Worm (Caenorhabditis elegans): ENCODE data around the gene Y37H2A.14.

The Y37H2A.14 gene

DNA sequence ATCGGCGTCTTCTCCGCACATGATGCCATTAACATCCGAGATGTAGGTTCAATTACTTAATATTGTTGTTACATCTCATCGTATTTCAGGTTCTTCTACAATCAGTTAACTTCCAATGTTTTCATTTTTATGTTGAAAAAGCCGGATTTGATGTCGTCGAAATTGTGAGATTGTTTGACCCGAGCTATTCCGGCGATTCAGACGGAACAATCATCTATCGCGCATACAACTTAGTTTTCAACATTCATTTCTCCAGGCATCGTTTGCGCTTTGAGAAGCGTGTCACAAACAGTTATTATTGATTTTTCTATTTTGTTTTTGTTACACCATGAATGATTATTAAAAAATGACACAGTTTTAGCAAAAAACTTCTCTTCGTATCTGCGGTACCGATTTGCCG lies 15.0 kb upstream of the Y37H2A.14 start:
- TF ChIP-seq elt-2 (tag; optimal IDR thresholded peaks at IDR 0.05) (no peak), lin-35 (GFP tag; optimal IDR thresholded peaks at IDR 0.05) (no peak), sox-4 (tag; optimal IDR thresholded peaks at IDR 0.05) (no peak), elt-3 (tag; optimal IDR thresholded peaks at IDR 0.05) (no peak)

DNA sequence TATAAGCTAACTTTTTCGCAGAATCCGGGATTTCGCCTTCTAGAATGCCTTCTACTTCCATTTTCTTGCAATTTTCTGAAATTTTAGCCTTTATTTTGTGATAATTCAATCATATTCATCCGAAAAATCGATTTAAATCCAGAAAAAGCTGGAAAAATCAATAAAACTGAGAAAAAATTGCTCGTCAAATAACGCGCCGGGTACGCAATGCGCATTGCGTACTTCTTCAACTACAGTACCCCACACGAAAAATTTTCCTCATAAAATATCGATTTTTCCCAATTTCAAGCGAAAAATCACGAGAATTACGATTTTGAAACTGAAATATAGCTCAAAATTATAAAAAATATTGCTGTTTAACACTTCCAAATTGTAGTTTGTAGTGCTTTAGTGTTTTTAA lies 12.5 kb upstream of the Y37H2A.14 start, which contains the start of gene Y37H2A.12:
Y37H2A.12 (minus strand) TSS at position 81 of the 400 bp plus-strand sequence.
- TF ChIP-seq fkh-4 (tag; optimal IDR thresholded peaks at IDR 0.05; ENCODE audit: borderline replicate concordance): no peak
- TF ChIP-seq fkh-8 (tag; optimal IDR thresholded peaks at IDR 0.05): no peak
- TF ChIP-seq irx-1 (tag; optimal IDR thresholded peaks at IDR 0.05): no peak
- no peak for TF ChIP-seq lin-39 (tag; optimal IDR thresholded peaks at IDR 0.05)
- TF ChIP-seq lin-15B (tag; optimal IDR thresholded peaks at IDR 0.05): no peak
- TF ChIP-seq lir-3 (tag; optimal IDR thresholded peaks at IDR 0.05; ENCODE audit: poor library complexity): no peak
- no peak for TF ChIP-seq alr-1 (tag; optimal IDR thresholded peaks at IDR 0.05; ENCODE audit: borderline replicate concordance)
- TF ChIP-seq nhr-47 (tag; optimal IDR thresholded peaks at IDR 0.05): no peak
- TF ChIP-seq lin-35 (GFP tag; optimal IDR thresholded peaks at IDR 0.05): no peak
- TF ChIP-seq swsn-7 (tag; optimal IDR thresholded peaks at IDR 0.05): no peak
- no peak for TF ChIP-seq nhr-237 (tag; optimal IDR thresholded peaks at IDR 0.05)
- no peak for TF ChIP-seq egl-27 (tag; optimal IDR thresholded peaks at IDR 0.05)
- TF ChIP-seq mef-2 (tag; optimal IDR thresholded peaks at IDR 0.05): no peak
- no peak for TF ChIP-seq lin-13 (GFP tag; optimal IDR thresholded peaks at IDR 0.05)
- no peak for TF ChIP-seq unc-86 (tag; optimal IDR thresholded peaks at IDR 0.05)
- no peak for TF ChIP-seq dpl-1 (GFP tag; optimal IDR thresholded peaks at IDR 0.05)
- TF ChIP-seq egl-13 (tag; optimal IDR thresholded peaks at IDR 0.05): no peak

- TF ChIP-seq C16A3.4 (tag; optimal IDR thresholded peaks at IDR 0.05) (no peak), egl-13 (tag; optimal IDR thresholded peaks at IDR 0.05) (no peak), zag-1 (tag; optimal IDR thresholded peaks at IDR 0.05) (no peak), nhr-11 (tag; optimal IDR thresholded peaks at IDR 0.05) (no peak), ztf-4 (tag; optimal IDR thresholded peaks at IDR 0.05) (no peak), fkh-8 (tag; optimal IDR thresholded peaks at IDR 0.05) (no peak), nhr-84 (tag; optimal IDR thresholded peaks at IDR 0.05) (no peak), ceh-88 (GFP tag; IDR thresholded peaks at IDR 0.05) (no peak), nhr-85 (tag) (no peak), unc-86 (tag; optimal IDR thresholded peaks at IDR 0.05) (no peak), aha-1 (tag; optimal IDR thresholded peaks at IDR 0.05) (no peak), grh-1 (GFP tag; IDR thresholded peaks at IDR 0.05) (no peak), nhr-20 (tag; optimal IDR thresholded peaks at IDR 0.05) (no peak), mdl-1 (tag; optimal IDR thresholded peaks at IDR 0.05) (no peak), nhr-19 (GFP tag; conservative IDR thresholded peaks at IDR 0.05) (no peak), ets-5 (GFP tag; IDR thresholded peaks at IDR 0.05) (no peak), elt-2 (tag; optimal IDR thresholded peaks at IDR 0.05) (no peak), zip-4 (GFP tag; optimal IDR thresholded peaks at IDR 0.05) (no peak)
Observed at ce11 chrV:18133177-18133576, 10.4 kb upstream of the Y37H2A.14 start, which contains the start of gene Y37H2A.18. TSS of gene Y37H2A.18 (minus strand) at chrV:18133277.

ce11 chrV:18134378-18134777 lies 9.2 kb upstream of the Y37H2A.14 start, which contains the start of gene Y37H2A.7:
TSS of gene Y37H2A.7 (minus strand) at chrV:18134478.
- TF ChIP-seq blmp-1 (tag; optimal IDR thresholded peaks at IDR 0.05) (no peak), irx-1 (tag; optimal IDR thresholded peaks at IDR 0.05) (no peak), C04F5.9 (tag; optimal IDR thresholded peaks at IDR 0.05) (no peak), nhr-47 (tag; optimal IDR thresholded peaks at IDR 0.05) (no peak), isw-1 (GFP tag; IDR thresholded peaks at IDR 0.05) (no peak), lin-14 (GFP tag; optimal IDR thresholded peaks at IDR 0.05) (no peak), nhr-28 (tag; optimal IDR thresholded peaks at IDR 0.05) (no peak), efl-3 (GFP tag; optimal IDR thresholded peaks at IDR 0.05) (no peak), fkh-10 (GFP tag; optimal IDR thresholded peaks at IDR 0.05) (no peak), tbx-2 (tag; optimal IDR thresholded peaks at IDR 0.05) (no peak), nhr-237 (tag; optimal IDR thresholded peaks at IDR 0.05) (no peak), ceh-90 (tag; optimal IDR thresholded peaks at IDR 0.05) (no peak), zip-4 (GFP tag; optimal IDR thresholded peaks at IDR 0.05) (no peak), hlh-17 (GFP tag; optimal IDR thresholded peaks at IDR 0.05; ENCODE audit: borderline replicate concordance) (no peak), fkh-4 (tag; optimal IDR thresholded peaks at IDR 0.05; ENCODE audit: borderline replicate concordance) (no peak), snpc-4 (tag; optimal IDR thresholded peaks at IDR 0.05) (no peak), ceh-88 (GFP tag; IDR thresholded peaks at IDR 0.05) (no peak), ets-5 (GFP tag; IDR thresholded peaks at IDR 0.05) (no peak)

All from whole organism, L1 larva.